Worm (Caenorhabditis elegans): Measurements from ENCODE around the gene F40F8.5.
A peak's percentile ranks its signal among the peaks of the same experiment; 100 is the strongest.

F40F8.5 gene

ce11 chrII:11103052-11103451, 31.7 kb downstream of the F40F8.5 start (continued):
- TF ChIP-seq snpc-1.1 (tag; optimal IDR thresholded peaks at IDR 0.05; ENCODE audit: insufficient read depth) (no peak), sptf-2 (GFP tag; optimal IDR thresholded peaks at IDR 0.05) (no peak), dpff-1 (tag; optimal IDR thresholded peaks at IDR 0.05) (no peak), pha-4 (tag; optimal IDR thresholded peaks at IDR 0.05) (no peak), attf-3 (GFP tag; conservative IDR thresholded peaks at IDR 0.05) (peak; percentile 51; the same call in 1 of the 2 replicates), lag-1 (GFP tag; IDR thresholded peaks at IDR 0.05) (no peak), F57A8.1 (GFP tag; optimal IDR thresholded peaks at IDR 0.05) (no peak), die-1 (tag; optimal IDR thresholded peaks at IDR 0.05) (no peak), rpc-1 (optimal IDR thresholded peaks at IDR 0.05) (no peak), rpc-1 (tag; optimal IDR thresholded peaks at IDR 0.05) (no peak), Y53G8AR.9 (GFP tag; conservative IDR thresholded peaks at IDR 0.05) (no peak), ceh-79 (tag; optimal IDR thresholded peaks at IDR 0.05) (no peak), mcd-1 (GFP tag; IDR thresholded peaks at IDR 0.05) (peak; percentile 77), attf-6 (GFP tag; IDR thresholded peaks at IDR 0.05) (no peak), dox-1 (GFP tag; IDR thresholded peaks at IDR 0.05) (peak; percentile 59; the same call in 1 of the 2 replicates), aptf-3 (GFP tag; IDR thresholded peaks at IDR 0.05) (no peak), bed-2 (GFP tag; IDR thresholded peaks at IDR 0.05) (no peak), zfh-2 (GFP tag; conservative IDR thresholded peaks at IDR 0.05) (peak; percentile 60), mel-28 (tag; optimal IDR thresholded peaks at IDR 0.05; ENCODE audit: borderline replicate concordance) (no peak), let-526 (GFP tag; IDR thresholded peaks at IDR 0.05) (no peak), F23B12.7 (tag; optimal IDR thresholded peaks at IDR 0.05; ENCODE audit: insufficient read depth) (peak; percentile 26), ccch-3 (GFP tag; optimal IDR thresholded peaks at IDR 0.05) (no peak), unc-62 (GFP tag; optimal IDR thresholded peaks at IDR 0.05) (no peak), ama-1 (optimal IDR thresholded peaks at IDR 0.05) (no peak), ama-1 (GFP tag; optimal IDR thresholded peaks at IDR 0.05) (no peak), snpc-4 (GFP tag; optimal IDR thresholded peaks at IDR 0.05) (no peak), snpc-4 (tag; optimal IDR thresholded peaks at IDR 0.05) (peak in 1 of 4 experiments; percentile 1), cebp-1 (GFP tag; IDR thresholded peaks at IDR 0.05) (no peak), cebp-1 (tag; optimal IDR thresholded peaks at IDR 0.05) (peak; percentile 47), K12H6.12 (tag; optimal IDR thresholded peaks at IDR 0.05) (peak; percentile 44), sea-2 (GFP tag; IDR thresholded peaks at IDR 0.05) (no peak), hmg-1.2 (GFP tag; IDR thresholded peaks at IDR 0.05) (peak; percentile 61; the same call in 1 of the 2 replicates), ets-4 (GFP tag; optimal IDR thresholded peaks at IDR 0.05) (no peak), ztf-22 (GFP tag; optimal IDR thresholded peaks at IDR 0.05) (no peak), Y67H2A.10 (GFP tag; conservative IDR thresholded peaks at IDR 0.05) (no peak), ztf-25 (GFP tag; IDR thresholded peaks at IDR 0.05) (no peak)

ce11 chrII:11101171-11101570, 33.6 kb downstream of the F40F8.5 start:
- TF ChIP-seq tlf-1 (GFP tag; optimal IDR thresholded peaks at IDR 0.05): no peak
- no peak for TF ChIP-seq F57C9.4 (tag; optimal IDR thresholded peaks at IDR 0.05)
- no peak for TF ChIP-seq zim-3 (tag; optimal IDR thresholded peaks at IDR 0.05)
- no peak for TF ChIP-seq egrh-3 (GFP tag; IDR thresholded peaks at IDR 0.05)
- TF ChIP-seq F10E7.11 (tag; optimal IDR thresholded peaks at IDR 0.05): no peak
- no peak for TF ChIP-seq ceh-100 (GFP tag; IDR thresholded peaks at IDR 0.05)
- no peak for TF ChIP-seq rcor-1 (GFP tag; IDR thresholded peaks at IDR 0.05)
- no peak for TF ChIP-seq snpc-4 (GFP tag; optimal IDR thresholded peaks at IDR 0.05)
- TF ChIP-seq snpc-4 (tag; optimal IDR thresholded peaks at IDR 0.05): no peak
- TF ChIP-seq nhr-120 (GFP tag; IDR thresholded peaks at IDR 0.05): no peak
- TF ChIP-seq B0035.1 (tag; optimal IDR thresholded peaks at IDR 0.05): no peak
- no peak for TF ChIP-seq cebp-1 (GFP tag; IDR thresholded peaks at IDR 0.05)
- TF ChIP-seq cebp-1 (tag; optimal IDR thresholded peaks at IDR 0.05): no peak
- TF ChIP-seq dox-1 (GFP tag; IDR thresholded peaks at IDR 0.05): no peak
